Worm (Caenorhabditis elegans): ENCODE results near the gene F45D3.3.
A peak's percentile ranks its signal among the peaks of the same experiment; 100 is the strongest.

Gene F45D3.3

ce11 chrV:12564902-12565301, 14.7 kb upstream of the F45D3.3 start:
- TF ChIP-seq rec-8 (tag; optimal IDR thresholded peaks at IDR 0.05) (no peak), B0019.2 (GFP tag; conservative IDR thresholded peaks at IDR 0.05) (no peak)

ce11 chrV:12563187-12563586, 13.0 kb upstream of the F45D3.3 start, which contains the start of gene mrps-5:
mrps-5 (plus strand) TSS chrV:12563487.
- TF ChIP-seq dox-1 (GFP tag; IDR thresholded peaks at IDR 0.05) (no peak), hlh-12 (tag; optimal IDR thresholded peaks at IDR 0.05) (no peak), tlf-1 (GFP tag; optimal IDR thresholded peaks at IDR 0.05) (no peak), aptf-2 (GFP tag; conservative IDR thresholded peaks at IDR 0.05) (no peak), xnd-1 (tag; optimal IDR thresholded peaks at IDR 0.05) (no peak), rec-8 (tag; optimal IDR thresholded peaks at IDR 0.05) (no peak), egrh-3 (GFP tag; IDR thresholded peaks at IDR 0.05) (no peak), nhr-90 (tag; optimal IDR thresholded peaks at IDR 0.05) (no peak), ets-4 (GFP tag; optimal IDR thresholded peaks at IDR 0.05) (no peak)

- TF ChIP-seq madf-6 (GFP tag; IDR thresholded peaks at IDR 0.05) (0 out of 2 replicates have a peak, but pooled peaks have one; percentile 13), lsl-1 (GFP tag; optimal IDR thresholded peaks at IDR 0.05) (peak; percentile 63), him-1 (tag; optimal IDR thresholded peaks at IDR 0.05) (no peak), ama-1 (optimal IDR thresholded peaks at IDR 0.05) (no peak), ama-1 (GFP tag; optimal IDR thresholded peaks at IDR 0.05) (no peak), attf-3 (GFP tag; conservative IDR thresholded peaks at IDR 0.05) (peak; percentile 96), nfyb-1 (GFP tag; IDR thresholded peaks at IDR 0.05) (no peak), xnd-1 (tag; optimal IDR thresholded peaks at IDR 0.05) (peak; percentile 10), mes-4 (tag; optimal IDR thresholded peaks at IDR 0.05) (no peak), tlf-1 (GFP tag; optimal IDR thresholded peaks at IDR 0.05) (no peak), ztf-18 (tag; optimal IDR thresholded peaks at IDR 0.05) (no peak)
Observed at ce11 chrV:12560328-12560782, 10.2 kb upstream of the F45D3.3 start, which contains the start of gene sel-1. sel-1 (plus strand) TSS chrV:12560732.

ce11 chrV:12556904-12557303, 6.7 kb upstream of the F45D3.3 start:
- TF ChIP-seq snpc-1.1 (tag; optimal IDR thresholded peaks at IDR 0.05; ENCODE audit: insufficient read depth) (no peak), ztf-25 (GFP tag; IDR thresholded peaks at IDR 0.05) (no peak), Y95B8A.8 (GFP tag; IDR thresholded peaks at IDR 0.05) (0 out of 2 replicates have a peak, but pooled peaks have one; percentile 16), Y67H2A.10 (GFP tag; conservative IDR thresholded peaks at IDR 0.05) (no peak), snpc-4 (GFP tag; optimal IDR thresholded peaks at IDR 0.05) (no peak), snpc-4 (tag; optimal IDR thresholded peaks at IDR 0.05) (no peak), zfh-2 (GFP tag; conservative IDR thresholded peaks at IDR 0.05) (no peak), egrh-3 (GFP tag; IDR thresholded peaks at IDR 0.05) (no peak)

- TF ChIP-seq gei-17 (GFP tag; optimal IDR thresholded peaks at IDR 0.05) (no peak), lin-54 (GFP tag; optimal IDR thresholded peaks at IDR 0.05) (no peak), Y95B8A.8 (GFP tag; IDR thresholded peaks at IDR 0.05) (0 out of 2 replicates have a peak, but pooled peaks have one; percentile 45)
Observed at ce11 chrV:12555872-12556271, 5.7 kb upstream of the F45D3.3 start.

- no peak for TF ChIP-seq hlh-12 (tag; optimal IDR thresholded peaks at IDR 0.05)
- TF ChIP-seq K11D2.4 (GFP tag; IDR thresholded peaks at IDR 0.05) = no peak
- peak; percentile 32 for TF ChIP-seq ztf-26 (tag; optimal IDR thresholded peaks at IDR 0.05)
- TF ChIP-seq C06A6.2 (GFP tag; conservative IDR thresholded peaks at IDR 0.05) = 0 out of 2 replicates have a peak, but pooled peaks have one; percentile 14
- peak; percentile 54 for TF ChIP-seq ama-1 (optimal IDR thresholded peaks at IDR 0.05)
- TF ChIP-seq ama-1 (GFP tag; optimal IDR thresholded peaks at IDR 0.05) = no peak
- peak; percentile 45 for TF ChIP-seq somi-1 (GFP tag; optimal IDR thresholded peaks at IDR 0.05)
Observed at ce11 chrV:12554172-12555031, 4.2 kb upstream of the F45D3.3 start.

Data from whole organism, young adult.